Fruit fly (Drosophila melanogaster) whole organism: Measurements from ENCODE around the gene Pdp1.

ENCODE experiments used
- CG8478 ChIP-seq: fragments of >200 bp; optimal IDR thresholded peaks from 2 replicates; lab custom pipeline; 2018; ENCODE audit warnings: inconsistent platforms
- Dll ChIP-seq: fragments of >200 bp; optimal IDR thresholded peaks from 2 replicates; lab custom pipeline; 2017
- EcR ChIP-seq, 2 experiments: fragments of >200 bp; optimal IDR thresholded peaks; 2 replicates each; lab custom pipeline; 2017; ENCODE audit warnings: missing biosample characterization in 2 of 2, missing genetic modification characterization in 2 of 2, missing genetic modification reagents in 2 of 2
- pan ChIP-seq: fragments of >200 bp; optimal IDR thresholded peaks from 2 replicates; lab custom pipeline; 2017
- psq ChIP-seq: fragments of >200 bp; optimal IDR thresholded peaks from 2 replicates; lab custom pipeline; 2017
- usp ChIP-seq: fragments of >200 bp; optimal IDR thresholded peaks from 2 replicates; lab custom pipeline; 2017; ENCODE audit warnings: missing biosample characterization, missing genetic modification characterization, mixed read lengths

DNA sequence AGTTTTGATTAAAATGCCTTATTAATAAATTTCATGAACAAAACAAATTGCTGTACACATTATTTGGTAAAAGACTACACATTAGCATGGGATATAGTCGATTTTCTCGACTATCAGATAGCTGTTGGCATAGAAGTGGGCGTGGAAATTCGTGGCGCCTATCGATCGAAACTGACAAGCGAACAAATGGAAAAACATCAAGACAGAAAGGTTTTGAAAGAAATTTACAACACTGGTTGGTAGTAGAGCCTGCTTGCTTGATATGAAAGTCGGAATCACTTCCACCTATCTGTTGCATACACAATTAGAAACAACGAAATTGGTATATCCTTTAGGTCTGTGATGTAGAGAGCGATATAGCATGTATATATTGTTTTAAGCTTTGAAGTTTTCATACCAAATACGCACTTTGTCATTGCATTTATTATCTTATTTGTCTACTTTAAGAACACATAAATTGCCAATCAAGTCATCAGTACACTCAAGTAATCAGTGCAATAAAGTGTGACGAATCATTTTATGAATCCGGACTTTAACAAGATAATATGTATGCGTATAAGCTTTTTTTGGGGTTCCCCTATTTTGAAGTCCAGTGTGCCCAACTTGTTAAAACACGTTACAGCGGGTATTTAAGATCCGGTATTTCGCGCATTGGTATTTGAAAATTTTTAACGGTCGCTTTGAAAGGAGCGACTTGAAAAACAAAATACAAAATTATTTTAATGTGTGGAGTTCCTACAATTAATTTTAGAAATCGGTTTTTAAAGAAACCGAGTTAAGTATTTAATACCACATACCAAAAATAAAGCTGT lies 48.8 kb upstream of the Pdp1 start:
- TF ChIP-seq EcR (GFP tag; optimal IDR thresholded peaks at IDR 0.05; lab: Kevin White, UChicago) (no peak), Dll (lab: Kevin White, UChicago) (no peak), pan (lab: Kevin White, UChicago) (no peak), psq (lab: Kevin White, UChicago) (no peak), CG8478 (lab: Kevin White, UChicago) (no peak), usp (GFP tag; lab: Kevin White, UChicago) (no peak)
